Worm (Caenorhabditis elegans): Measurements from ENCODE around the gene gpcp-1.
A peak's percentile ranks its signal among the peaks of the same experiment; 100 is the strongest.

Gene gpcp-1

ce11 chrX:3117204-3117603, 6.8 kb upstream of the gpcp-1 start (continued):
- TF ChIP-seq nhr-28 (tag; optimal IDR thresholded peaks at IDR 0.05) (no peak), blmp-1 (tag; optimal IDR thresholded peaks at IDR 0.05) (no peak), nhr-76 (tag; optimal IDR thresholded peaks at IDR 0.05) (no peak), nhr-20 (tag; optimal IDR thresholded peaks at IDR 0.05) (peak; percentile 40), swsn-7 (tag; optimal IDR thresholded peaks at IDR 0.05) (no peak), snu-23 (GFP tag; optimal IDR thresholded peaks at IDR 0.05) (peak; percentile 26), xbp-1 (tag; optimal IDR thresholded peaks at IDR 0.05) (no peak), irx-1 (tag; optimal IDR thresholded peaks at IDR 0.05) (no peak), vab-15 (tag; optimal IDR thresholded peaks at IDR 0.05) (no peak), dpl-1 (GFP tag; optimal IDR thresholded peaks at IDR 0.05) (no peak), ztf-4 (tag; optimal IDR thresholded peaks at IDR 0.05) (peak; percentile 37), nhr-85 (tag) (peak; percentile 88), rnt-1 (tag; optimal IDR thresholded peaks at IDR 0.05) (no peak), unc-30 (tag; optimal IDR thresholded peaks at IDR 0.05) (no peak), ceh-90 (tag; optimal IDR thresholded peaks at IDR 0.05) (no peak), snpc-4 (tag; optimal IDR thresholded peaks at IDR 0.05) (no peak), C04F5.9 (tag; optimal IDR thresholded peaks at IDR 0.05) (no peak)

DNA sequence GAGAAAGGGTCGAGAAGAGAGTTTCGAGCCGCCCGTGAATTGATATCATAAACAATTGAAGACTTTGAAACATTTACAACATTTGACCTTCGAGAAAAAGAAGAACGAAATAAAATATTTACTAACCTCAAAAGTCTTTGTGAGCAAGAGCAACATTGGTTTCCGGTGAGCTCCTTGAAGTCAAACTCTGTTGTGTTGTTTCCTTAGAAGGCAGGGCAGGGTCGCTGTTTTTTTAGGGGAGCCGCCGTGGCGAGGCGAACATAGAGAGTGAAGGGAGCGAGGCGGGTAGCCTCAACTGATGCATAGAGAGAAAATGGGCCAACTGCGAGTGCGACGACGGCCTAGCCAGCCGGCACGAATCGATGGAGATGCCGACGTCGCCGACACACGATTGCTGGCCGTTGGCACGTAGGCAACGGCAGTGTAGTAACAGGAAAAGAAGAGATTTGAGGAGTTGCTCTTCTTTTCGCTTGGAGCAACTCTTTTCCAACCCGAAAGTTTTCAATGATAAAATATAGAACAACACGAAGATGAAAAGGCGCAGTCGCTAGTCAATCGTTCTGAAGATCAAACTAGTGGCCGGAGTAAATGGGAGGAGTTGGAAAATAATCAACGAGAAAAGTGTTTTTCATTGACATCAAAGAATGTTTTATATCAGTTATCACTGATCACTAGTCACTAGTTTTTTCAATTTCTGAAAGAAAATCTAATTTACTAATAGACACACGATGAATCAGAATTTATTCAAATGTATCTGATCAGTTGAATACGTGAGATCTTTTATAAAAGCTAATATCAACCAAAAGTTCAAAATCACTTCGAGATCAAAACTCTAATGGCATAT, 5.8 kb upstream of the gpcp-1 start, which contains the start of gene mai-1:
mai-1 (minus strand) TSS at position 557 of the 844 bp plus-strand sequence.
- TF ChIP-seq zag-1 (tag; optimal IDR thresholded peaks at IDR 0.05) (no peak), tbx-2 (tag; optimal IDR thresholded peaks at IDR 0.05) (peak; percentile 54), rnt-1 (tag; optimal IDR thresholded peaks at IDR 0.05) (peak; percentile 60), nhr-85 (tag) (peak; percentile 31), lsy-2 (tag; optimal IDR thresholded peaks at IDR 0.05) (peak in 1 of 2 experiments; percentile 12), unc-62 (GFP tag; optimal IDR thresholded peaks at IDR 0.05) (no peak), fos-1 (tag; optimal IDR thresholded peaks at IDR 0.05) (no peak), nhr-90 (tag; optimal IDR thresholded peaks at IDR 0.05; ENCODE audit: poor library complexity) (peak; percentile 15), aly-2 (tag; optimal IDR thresholded peaks at IDR 0.05) (no peak), mep-1 (tag; optimal IDR thresholded peaks at IDR 0.05) (peak; percentile 30), fkh-8 (tag; optimal IDR thresholded peaks at IDR 0.05) (peak; percentile 35), ztf-4 (tag; optimal IDR thresholded peaks at IDR 0.05) (peak; percentile 50), nhr-84 (tag; optimal IDR thresholded peaks at IDR 0.05) (no peak), ceh-88 (GFP tag; IDR thresholded peaks at IDR 0.05) (peak; percentile 42; the same call in 1 of the 2 replicates), ceh-82 (tag; optimal IDR thresholded peaks at IDR 0.05) (peak; percentile 20 to 73 (median 23)), pax-3 (tag; optimal IDR thresholded peaks at IDR 0.05) (no peak), C34B4.2 (tag; optimal IDR thresholded peaks at IDR 0.05) (no peak), alr-1 (tag; optimal IDR thresholded peaks at IDR 0.05; ENCODE audit: borderline replicate concordance) (no peak), efl-3 (GFP tag; optimal IDR thresholded peaks at IDR 0.05) (no peak), fkh-4 (tag; optimal IDR thresholded peaks at IDR 0.05; ENCODE audit: borderline replicate concordance) (no peak), swsn-7 (tag; optimal IDR thresholded peaks at IDR 0.05) (peak; percentile 65), mab-9 (GFP tag; IDR thresholded peaks at IDR 0.05) (peak; percentile 57; the same call in 1 of the 2 replicates), nhr-20 (tag; optimal IDR thresholded peaks at IDR 0.05) (peak; percentile 21), aha-1 (tag; optimal IDR thresholded peaks at IDR 0.05) (peak; percentile 95), unc-86 (tag; optimal IDR thresholded peaks at IDR 0.05) (peak; percentile 38), nhr-28 (tag; optimal IDR thresholded peaks at IDR 0.05) (no peak), unc-98 (GFP tag; IDR thresholded peaks at IDR 0.05) (no peak), xbp-1 (tag; optimal IDR thresholded peaks at IDR 0.05) (peak; percentile 42), ztf-11 (tag; optimal IDR thresholded peaks at IDR 0.05) (peak in 1 of 2 experiments; percentile 14), snu-23 (GFP tag; optimal IDR thresholded peaks at IDR 0.05) (peak; percentile 57), lin-14 (GFP tag; optimal IDR thresholded peaks at IDR 0.05) (peak; percentile 86), egl-13 (tag; optimal IDR thresholded peaks at IDR 0.05) (peak; percentile 36), lin-39 (tag; optimal IDR thresholded peaks at IDR 0.05) (no peak), mef-2 (tag; optimal IDR thresholded peaks at IDR 0.05) (peak; percentile 20), C16A3.4 (tag; optimal IDR thresholded peaks at IDR 0.05) (no peak), nhr-19 (GFP tag; conservative IDR thresholded peaks at IDR 0.05) (peak; percentile 65), lir-3 (tag; optimal IDR thresholded peaks at IDR 0.05; ENCODE audit: poor library complexity) (peak; percentile 24), lin-35 (GFP tag; optimal IDR thresholded peaks at IDR 0.05) (peak; percentile 22 to 32), pag-3 (tag; optimal IDR thresholded peaks at IDR 0.05; ENCODE audit: borderline replicate concordance, insufficient read depth) (peak; percentile 94)

Data from whole organism, L1 larva.